Worm (Caenorhabditis elegans): Measurements from ENCODE around the gene F46C8.1.

Gene F46C8.1

DNA sequence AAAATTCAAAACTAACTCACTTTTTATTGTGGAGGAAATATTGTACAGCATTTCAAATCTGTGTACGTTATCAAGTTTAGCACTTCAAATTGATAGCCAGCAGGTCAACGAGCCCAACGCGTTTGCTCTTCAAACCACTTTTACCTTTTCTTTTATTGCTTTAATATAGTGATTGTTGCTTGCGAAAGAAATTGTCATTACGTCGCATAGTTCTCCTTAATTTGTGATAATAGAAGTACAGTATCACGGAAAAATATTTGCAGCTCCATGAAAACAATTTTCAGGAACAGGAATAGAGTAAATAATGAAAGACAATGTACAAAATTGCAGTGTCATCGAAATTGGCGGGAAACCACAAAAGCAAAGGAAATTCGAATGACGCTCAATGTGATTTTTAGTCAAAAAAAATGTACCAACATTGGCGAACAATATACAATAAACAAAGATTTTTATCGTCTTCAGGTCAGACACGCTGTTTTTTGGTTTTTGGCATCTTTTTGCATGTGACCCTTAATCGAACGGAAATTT is 10.7 kb downstream of the F46C8.1 start, which contains the start of the genes PDB1.1 and F08C6.5:
TSS of gene PDB1.1 (minus strand) at position 158 of the 528 bp plus-strand sequence.
TSS of gene F08C6.5 (plus strand) at position 478 of the 528 bp plus-strand sequence.
- TF ChIP-seq pes-1 (GFP tag; IDR thresholded peaks at IDR 0.05) (no peak), sea-1 (GFP tag; conservative IDR thresholded peaks at IDR 0.05) (no peak), ama-1 (optimal IDR thresholded peaks at IDR 0.05) (no peak), B0310.2 (tag; optimal IDR thresholded peaks at IDR 0.05) (no peak), ceh-36 (tag; optimal IDR thresholded peaks at IDR 0.05) (no peak), ceh-13 (GFP tag; optimal IDR thresholded peaks at IDR 0.05) (no peak), ets-7 (tag; optimal IDR thresholded peaks at IDR 0.05) (no peak), aly-1 (tag; optimal IDR thresholded peaks at IDR 0.05) (no peak), F13C5.2 (tag; optimal IDR thresholded peaks at IDR 0.05) (no peak), hmg-4 (GFP tag; optimal IDR thresholded peaks at IDR 0.05) (no peak)

DNA sequence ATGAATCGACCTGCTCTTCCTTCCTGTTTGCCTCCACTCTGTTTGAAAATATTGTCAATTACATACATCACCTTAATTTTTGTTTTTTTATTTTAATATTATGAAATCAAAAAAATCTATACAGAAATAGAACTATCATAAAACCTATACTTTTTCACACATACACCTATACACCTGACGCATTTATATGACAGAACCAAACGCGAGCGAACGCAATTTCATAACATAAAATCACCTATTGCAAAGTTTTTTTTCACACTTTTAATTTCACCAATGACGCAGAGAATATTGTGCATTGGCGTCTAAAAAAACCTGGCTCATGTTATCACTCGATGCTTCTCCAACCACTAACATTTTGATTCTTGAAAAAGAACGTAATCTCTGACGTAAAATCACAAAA is 13.7 kb downstream of the F46C8.1 start:
- TF ChIP-seq flt-1 (GFP tag; IDR thresholded peaks at IDR 0.05) (no peak), scrt-1 (GFP tag; IDR thresholded peaks at IDR 0.05) (no peak), ama-1 (optimal IDR thresholded peaks at IDR 0.05) (no peak), ceh-13 (GFP tag; optimal IDR thresholded peaks at IDR 0.05) (no peak), tra-4 (tag; optimal IDR thresholded peaks at IDR 0.05) (no peak), ceh-36 (tag; optimal IDR thresholded peaks at IDR 0.05) (no peak), tbx-37 (GFP tag; conservative IDR thresholded peaks at IDR 0.05) (no peak), tbx-11 (GFP tag; IDR thresholded peaks at IDR 0.05) (no peak), hmg-4 (GFP tag; optimal IDR thresholded peaks at IDR 0.05) (no peak), ets-7 (tag; optimal IDR thresholded peaks at IDR 0.05) (no peak)

DNA sequence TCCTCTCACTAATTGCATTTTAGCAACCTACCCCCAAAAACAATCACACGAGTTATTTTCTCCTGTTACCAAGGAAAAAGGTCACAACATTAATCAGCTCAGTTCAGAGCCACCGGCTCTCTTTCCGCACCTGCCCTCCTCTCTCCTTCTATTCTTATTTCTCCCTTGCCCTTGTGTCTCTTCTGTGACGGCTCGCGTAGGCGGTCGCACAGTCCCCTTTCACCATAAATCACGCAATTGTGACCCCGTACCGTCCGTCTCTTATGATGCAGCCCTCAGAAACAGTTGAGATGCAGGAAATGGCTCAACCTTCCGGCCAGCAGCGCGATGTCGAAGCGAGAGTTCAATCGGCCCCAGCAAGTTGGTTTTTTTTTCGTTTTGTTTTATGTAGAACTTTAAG is 14.4 kb downstream of the F46C8.1 start, which contains the start of gene sto-1:
TSS of gene sto-1 (plus strand) at position 200 of the 400 bp plus-strand sequence.
- TF ChIP-seq hmg-4 (GFP tag; optimal IDR thresholded peaks at IDR 0.05) (peak; percentile 74), aly-1 (tag; optimal IDR thresholded peaks at IDR 0.05) (peak; percentile 73), ceh-13 (GFP tag; optimal IDR thresholded peaks at IDR 0.05) (no peak), ets-7 (tag; optimal IDR thresholded peaks at IDR 0.05) (peak; percentile 41), ceh-36 (tag; optimal IDR thresholded peaks at IDR 0.05) (no peak), F13C5.2 (tag; optimal IDR thresholded peaks at IDR 0.05) (no peak)

DNA sequence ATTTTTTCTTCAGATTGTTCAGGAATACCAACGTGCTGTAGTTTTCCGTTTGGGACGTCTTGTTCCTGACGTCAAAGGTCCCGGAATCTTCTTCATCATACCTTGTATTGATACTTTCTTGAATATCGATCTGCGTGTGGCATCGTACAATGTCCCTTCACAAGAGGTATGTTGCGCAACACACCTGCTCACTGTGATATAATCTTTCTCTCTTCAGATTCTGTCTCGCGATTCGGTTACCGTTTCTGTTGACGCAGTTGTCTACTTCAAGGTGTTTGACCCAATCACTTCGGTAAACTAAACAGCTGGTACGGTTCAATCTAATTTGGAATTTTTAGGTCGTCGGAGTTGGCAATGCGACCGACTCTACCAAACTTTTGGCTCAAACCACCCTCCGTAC is 15.2 kb downstream of the F46C8.1 start:
- TF ChIP-seq hmbx-1 (tag; optimal IDR thresholded peaks at IDR 0.05) = no peak
- TF ChIP-seq aly-1 (tag; optimal IDR thresholded peaks at IDR 0.05) = no peak
- TF ChIP-seq ceh-36 (tag; optimal IDR thresholded peaks at IDR 0.05) = no peak
- no peak for TF ChIP-seq hmg-4 (GFP tag; optimal IDR thresholded peaks at IDR 0.05)
- no peak for TF ChIP-seq sea-1 (GFP tag; conservative IDR thresholded peaks at IDR 0.05)
- TF ChIP-seq tbx-37 (GFP tag; conservative IDR thresholded peaks at IDR 0.05) = no peak

DNA sequence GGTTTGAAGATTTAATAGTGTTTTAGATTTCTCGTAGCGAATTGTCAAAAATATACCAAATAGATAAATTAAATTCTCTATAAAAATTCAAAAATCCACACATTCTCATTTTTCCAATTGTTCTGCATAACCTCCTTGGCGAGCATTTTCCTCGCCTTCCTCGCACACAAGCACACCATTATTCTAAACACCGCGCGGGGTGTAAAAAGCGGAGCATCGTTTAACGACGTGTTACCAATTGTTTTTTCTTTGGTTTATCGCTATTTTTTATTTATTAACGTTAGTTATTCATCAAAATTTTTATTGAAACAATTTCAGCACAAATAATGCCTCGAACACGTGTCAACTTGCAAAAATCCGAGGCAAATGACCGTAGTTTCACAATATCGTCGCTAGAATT is 16.7 kb downstream of the F46C8.1 start, which contains the start of gene vps-52:
TSS of gene vps-52 (plus strand) at position 319 of the 400 bp plus-strand sequence.
- TF ChIP-seq hmbx-1 (tag; optimal IDR thresholded peaks at IDR 0.05) (no peak), flt-1 (GFP tag; IDR thresholded peaks at IDR 0.05) (no peak), ets-7 (tag; optimal IDR thresholded peaks at IDR 0.05) (no peak), hnd-1 (tag; optimal IDR thresholded peaks at IDR 0.05) (no peak), F13C5.2 (tag; optimal IDR thresholded peaks at IDR 0.05) (no peak), hmg-4 (GFP tag; optimal IDR thresholded peaks at IDR 0.05) (no peak), tbx-11 (GFP tag; IDR thresholded peaks at IDR 0.05) (no peak)

DNA sequence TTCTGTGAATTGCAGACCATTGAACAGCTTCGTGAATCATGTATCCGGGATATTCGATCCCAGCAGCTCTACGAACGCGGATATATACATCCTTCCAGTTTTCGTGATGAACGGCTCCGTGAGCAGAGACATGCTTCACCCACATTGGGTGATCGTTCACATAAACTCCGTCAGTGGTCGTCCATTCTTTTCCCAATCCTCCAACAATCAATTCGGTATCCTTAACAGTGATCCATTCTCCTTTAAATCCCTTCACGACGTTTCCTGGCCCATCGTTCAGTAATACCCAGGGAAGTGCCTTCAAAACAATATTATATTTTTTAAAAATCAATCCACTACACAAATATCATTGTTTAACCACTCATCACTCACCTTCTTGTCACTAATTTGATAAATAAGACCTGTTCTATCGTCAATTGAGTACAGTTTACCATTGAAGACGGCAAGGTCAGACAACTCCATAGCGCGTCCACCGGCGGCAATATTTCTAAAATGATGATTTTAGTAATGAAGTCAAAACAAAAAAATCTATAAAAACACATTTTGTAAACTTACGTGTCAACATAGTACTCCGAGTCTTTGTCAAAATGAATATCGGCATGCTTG is 20.5 kb downstream of the F46C8.1 start:
- no peak for TF ChIP-seq scrt-1 (GFP tag; IDR thresholded peaks at IDR 0.05)
- no peak for TF ChIP-seq hnd-1 (tag; optimal IDR thresholded peaks at IDR 0.05)
- TF ChIP-seq ceh-13 (GFP tag; optimal IDR thresholded peaks at IDR 0.05) = no peak
- TF ChIP-seq tbx-37 (GFP tag; conservative IDR thresholded peaks at IDR 0.05) = no peak
- TF ChIP-seq F13C5.2 (tag; optimal IDR thresholded peaks at IDR 0.05) = no peak
- TF ChIP-seq tra-4 (tag; optimal IDR thresholded peaks at IDR 0.05) = no peak
- TF ChIP-seq B0310.2 (tag; optimal IDR thresholded peaks at IDR 0.05) = no peak
- TF ChIP-seq ets-7 (tag; optimal IDR thresholded peaks at IDR 0.05) = no peak
- TF ChIP-seq hmbx-1 (tag; optimal IDR thresholded peaks at IDR 0.05) = no peak
- no peak for TF ChIP-seq tbx-11 (GFP tag; IDR thresholded peaks at IDR 0.05)

DNA sequence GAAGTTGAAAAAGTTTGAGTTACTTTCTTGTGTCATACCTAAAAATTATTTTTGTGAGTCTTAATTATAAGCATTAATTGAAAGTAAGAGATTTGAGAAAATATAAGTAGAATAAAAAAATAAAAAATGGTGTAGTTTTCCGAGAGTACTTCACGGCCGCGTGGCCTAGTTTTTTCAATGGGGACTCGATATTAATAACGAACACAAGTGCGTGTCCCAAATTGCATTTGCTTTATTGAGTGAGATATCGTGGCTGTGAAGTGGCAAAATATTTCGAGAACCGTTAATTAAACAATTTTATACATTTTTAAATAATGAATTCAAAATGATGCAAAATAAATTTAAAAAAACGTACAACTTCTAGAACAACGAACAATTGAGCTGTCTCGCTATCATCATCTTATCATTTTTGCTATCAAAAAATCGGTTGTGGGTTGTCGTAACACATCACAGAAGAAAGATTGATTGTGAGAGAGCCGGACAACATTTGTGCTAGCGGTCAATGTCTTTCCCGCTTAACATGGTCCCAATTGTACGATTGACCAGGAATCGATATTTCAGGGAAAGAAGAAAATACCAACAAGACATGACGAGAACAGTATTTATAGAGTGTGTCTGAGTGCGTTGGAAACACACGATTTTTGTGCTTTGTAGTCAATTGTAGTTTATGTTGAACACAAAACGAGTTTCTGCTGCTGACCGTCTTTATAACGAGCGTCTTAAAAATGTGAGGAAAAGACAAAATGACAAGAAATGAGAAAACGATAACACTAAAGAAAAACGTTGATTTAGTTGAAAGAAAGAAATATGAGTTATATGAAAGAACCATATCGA is 21.6 kb downstream of the F46C8.1 start, which contains the start of gene apy-1:
TSS of gene apy-1 (minus strand) at position 38 of the 834 bp plus-strand sequence.
- TF ChIP-seq aly-1 (tag; optimal IDR thresholded peaks at IDR 0.05) (no peak), tbx-37 (GFP tag; conservative IDR thresholded peaks at IDR 0.05) (peak; percentile 21; the same call in 1 of the 2 replicates)

DNA sequence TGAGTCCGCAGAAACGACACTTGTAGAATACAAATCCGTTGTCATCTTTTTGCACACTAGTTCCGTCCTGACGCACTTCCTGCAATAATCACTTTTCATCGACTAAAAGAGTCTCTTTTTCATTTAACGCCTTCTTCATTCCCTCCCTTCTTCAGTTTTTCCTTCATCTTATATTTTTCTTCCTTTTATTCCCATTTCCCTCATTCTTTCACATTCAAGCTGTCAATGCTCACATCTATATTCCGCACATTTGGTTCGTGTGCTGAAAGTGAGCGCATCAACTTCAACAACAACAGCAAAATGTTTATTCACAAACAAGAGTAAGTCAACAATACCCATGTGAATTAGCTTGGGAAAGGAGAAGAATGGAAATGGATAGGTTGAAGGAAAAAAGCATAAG is 23.8 kb downstream of the F46C8.1 start, which contains the start of gene pcyt-1:
TSS of gene pcyt-1 (plus strand) at position 301 of the 400 bp plus-strand sequence.
- TF ChIP-seq hmg-4 (GFP tag; optimal IDR thresholded peaks at IDR 0.05) (no peak), hnd-1 (tag; optimal IDR thresholded peaks at IDR 0.05) (no peak), ets-7 (tag; optimal IDR thresholded peaks at IDR 0.05) (no peak), pes-1 (GFP tag; IDR thresholded peaks at IDR 0.05) (no peak), aly-1 (tag; optimal IDR thresholded peaks at IDR 0.05) (no peak), tra-4 (tag; optimal IDR thresholded peaks at IDR 0.05) (no peak), tbx-37 (GFP tag; conservative IDR thresholded peaks at IDR 0.05) (no peak), B0310.2 (tag; optimal IDR thresholded peaks at IDR 0.05) (no peak), flt-1 (GFP tag; IDR thresholded peaks at IDR 0.05) (no peak), tbx-11 (GFP tag; IDR thresholded peaks at IDR 0.05) (no peak), sea-1 (GFP tag; conservative IDR thresholded peaks at IDR 0.05) (no peak), scrt-1 (GFP tag; IDR thresholded peaks at IDR 0.05) (no peak), ceh-13 (GFP tag; optimal IDR thresholded peaks at IDR 0.05) (no peak), ceh-36 (tag; optimal IDR thresholded peaks at IDR 0.05) (no peak), hmbx-1 (tag; optimal IDR thresholded peaks at IDR 0.05) (no peak), F13C5.2 (tag; optimal IDR thresholded peaks at IDR 0.05) (no peak), ama-1 (optimal IDR thresholded peaks at IDR 0.05) (no peak)
